Worm (Caenorhabditis elegans) whole organism, young adult: ENCODE data around the gene cwp-3.

Source experiments
- B0019.2 ChIP-seq: fragments of 200-800 bp; sonication (Bioruptor generic); conservative IDR thresholded peaks from 2 replicates; pipeline ENCODE4 v1.3.6; 2022; ENCODE audit warnings: missing genetic modification reagents, missing genetic modification characterization, missing compliant biosample characterization
- B0035.1 ChIP-seq: sonication (generic microtip); optimal IDR thresholded peaks from 2 replicates; lab custom pipeline; 2016; ENCODE audit warnings: missing genetic modification characterization, mild to moderate bottlenecking, missing compliant biosample characterization, missing genotype, missing genetic modification reagents
- B0336.3 ChIP-seq: fragments of 200-800 bp; sonication (Bioruptor generic); IDR thresholded peaks from 2 replicates; pipeline ENCODE4 v1.3.6; 2022; ENCODE audit warnings: missing genetic modification characterization, missing compliant biosample characterization
- F22D6.2 ChIP-seq: sonication (generic microtip); optimal IDR thresholded peaks from 2 replicates; lab custom pipeline; 2016; ENCODE audit warnings: mild to moderate bottlenecking, missing genetic modification characterization, missing compliant biosample characterization
- F33H1.4 ChIP-seq: fragments of 200-800 bp; sonication (Bioruptor generic); IDR thresholded peaks from 2 replicates; pipeline ENCODE4 v1.3.6; 2022; ENCODE audit warnings: missing genetic modification reagents, missing genetic modification characterization, missing compliant biosample characterization
- F49E8.2 ChIP-seq: sonication (generic microtip); optimal IDR thresholded peaks from 3 replicates; lab custom pipeline; 2017; ENCODE audit warnings: missing genetic modification characterization, mild to moderate bottlenecking, missing compliant biosample characterization, antibody characterized with exemption, moderate library complexity; ENCODE audit not compliant: insufficient read depth
- F55B11.4 ChIP-seq: sonication (generic microtip); optimal IDR thresholded peaks from 2 replicates; lab custom pipeline; 2016; ENCODE audit warnings: missing compliant biosample characterization, missing genetic modification characterization, borderline replicate concordance; ENCODE audit not compliant: insufficient read depth
- K12H6.12 ChIP-seq: fragments of 200-800 bp; sonication (Bioruptor generic); optimal IDR thresholded peaks from 2 replicates; lab custom pipeline; 2018; ENCODE audit warnings: mild to moderate bottlenecking, missing genetic modification characterization, missing compliant biosample characterization
- Y53F4B.3 ChIP-seq: fragments of 200-800 bp; sonication (Bioruptor generic); IDR thresholded peaks from 2 replicates; pipeline ENCODE4 v1.3.6; 2022; ENCODE audit warnings: missing genetic modification reagents, missing genetic modification characterization, missing compliant biosample characterization
- Y53G8AR.9 ChIP-seq: fragments of 200-800 bp; sonication (Bioruptor generic); conservative IDR thresholded peaks from 2 replicates; pipeline ENCODE4 v1.3.6; 2022; ENCODE audit warnings: missing genetic modification reagents, missing genetic modification characterization, missing compliant biosample characterization
- aptf-2 ChIP-seq: fragments of 200-800 bp; sonication (Bioruptor generic); conservative IDR thresholded peaks from 2 replicates; pipeline ENCODE4 v1.3.6; 2022; ENCODE audit warnings: missing genetic modification reagents, missing genetic modification characterization, missing compliant biosample characterization
- atf-7 ChIP-seq: sonication (generic microtip); optimal IDR thresholded peaks from 2 replicates; lab custom pipeline; 2017; ENCODE audit warnings: mild to moderate bottlenecking, missing genetic modification characterization, missing compliant biosample characterization
- attf-5 ChIP-seq: fragments of 200-800 bp; sonication (Bioruptor generic); optimal IDR thresholded peaks from 2 replicates; lab custom pipeline; 2018; ENCODE audit warnings: mild to moderate bottlenecking, missing genetic modification characterization, missing compliant biosample characterization
- bed-1 ChIP-seq: fragments of 200-800 bp; sonication (Bioruptor generic); IDR thresholded peaks from 2 replicates; pipeline ENCODE4 v1.3.6; 2022; ENCODE audit warnings: missing genetic modification reagents, missing genetic modification characterization, missing compliant biosample characterization
- cebp-1 ChIP-seq, 2 experiments: fragments of 200-800 bp in 1 of 2; sonication (Bioruptor generic) in 1 of 2; sonication (generic microtip) in 1 of 2; IDR thresholded peaks in 1 of 2; optimal IDR thresholded peaks in 1 of 2; 2 replicates each; pipeline versions ENCODE4 v1.3.6 to Lab custom; 2017 to 2022; ENCODE audit warnings: missing compliant biosample characterization in 2 of 2, missing genetic modification characterization in 2 of 2, mild to moderate bottlenecking in 1 of 2, missing genetic modification reagents in 1 of 2, moderate library complexity in 1 of 2
- ceh-100 ChIP-seq: fragments of 200-800 bp; sonication (Bioruptor generic); IDR thresholded peaks from 2 replicates; pipeline ENCODE4 v1.3.6; 2022; ENCODE audit warnings: missing genetic modification reagents, missing genetic modification characterization, missing compliant biosample characterization
- ceh-27 ChIP-seq: fragments of 200-800 bp; sonication (Bioruptor generic); optimal IDR thresholded peaks from 2 replicates; lab custom pipeline; 2018; ENCODE audit warnings: mild to moderate bottlenecking, missing genetic modification characterization, moderate library complexity, missing compliant biosample characterization
- ceh-79 ChIP-seq: sonication (generic microtip); optimal IDR thresholded peaks from 2 replicates; lab custom pipeline; 2017; ENCODE audit warnings: mild to moderate bottlenecking, missing genetic modification characterization, missing compliant biosample characterization
- ceh-91 ChIP-seq: fragments of 200-800 bp; sonication (Bioruptor generic); IDR thresholded peaks from 2 replicates; pipeline ENCODE4 v1.3.6; 2022; ENCODE audit warnings: missing genetic modification reagents, missing genetic modification characterization, missing compliant biosample characterization
- die-1 ChIP-seq: sonication (generic microtip); optimal IDR thresholded peaks from 2 replicates; lab custom pipeline; 2016; ENCODE audit warnings: missing genotype, mild to moderate bottlenecking, missing genetic modification characterization, missing compliant biosample characterization
- dox-1 ChIP-seq: fragments of 200-800 bp; sonication (Bioruptor generic); IDR thresholded peaks from 2 replicates; pipeline ENCODE4 v1.3.6; 2022; ENCODE audit warnings: missing genetic modification reagents, missing genetic modification characterization, missing compliant biosample characterization
- dpff-1 ChIP-seq: sonication (generic microtip); optimal IDR thresholded peaks from 2 replicates; lab custom pipeline; 2017; ENCODE audit warnings: mild to moderate bottlenecking, missing genetic modification characterization, missing compliant biosample characterization
- egl-18 ChIP-seq: fragments of 200-800 bp; sonication (Bioruptor generic); IDR thresholded peaks from 2 replicates; pipeline ENCODE4 v1.3.6; 2022; ENCODE audit warnings: missing genetic modification reagents, missing genetic modification characterization, missing compliant biosample characterization
- egl-44 ChIP-seq: fragments of 200-800 bp; sonication (Bioruptor generic); IDR thresholded peaks from 2 replicates; pipeline ENCODE4 v1.3.6; 2022; ENCODE audit warnings: missing genetic modification reagents, missing genetic modification characterization, missing compliant biosample characterization
- gei-17 ChIP-seq: fragments of 200-800 bp; sonication (Bioruptor generic); optimal IDR thresholded peaks from 2 replicates; lab custom pipeline; 2018; ENCODE audit warnings: mild to moderate bottlenecking, missing genetic modification characterization, missing compliant biosample characterization
- him-1 ChIP-seq: sonication (generic microtip); optimal IDR thresholded peaks from 2 replicates; lab custom pipeline; 2016; ENCODE audit warnings: missing genotype, missing genetic modification reagents, missing genetic modification characterization, missing compliant biosample characterization
- hlh-12 ChIP-seq: sonication (generic microtip); optimal IDR thresholded peaks from 2 replicates; lab custom pipeline; 2016; ENCODE audit warnings: missing genetic modification characterization, missing compliant biosample characterization
- let-526 ChIP-seq: fragments of 200-800 bp; sonication (Bioruptor generic); IDR thresholded peaks from 2 replicates; pipeline ENCODE4 v1.3.6; 2022; ENCODE audit warnings: missing genetic modification reagents, missing genetic modification characterization, missing compliant biosample characterization
- let-607 ChIP-seq, 2 experiments: fragments of 200-800 bp in 1 of 2; sonication (Bioruptor generic) in 1 of 2; sonication (generic microtip) in 1 of 2; optimal IDR thresholded peaks; 2 replicates each; lab custom pipeline; 2016 to 2018; ENCODE audit warnings: mild to moderate bottlenecking in 2 of 2, missing compliant biosample characterization in 2 of 2, missing genetic modification characterization in 2 of 2, moderate library complexity in 2 of 2, missing genotype in 1 of 2
- madf-6 ChIP-seq: fragments of 200-800 bp; sonication (Bioruptor generic); IDR thresholded peaks from 2 replicates; pipeline ENCODE4 v1.3.6; 2022; ENCODE audit warnings: missing genetic modification reagents, missing genetic modification characterization, missing compliant biosample characterization
- madf-8 ChIP-seq: fragments of 200-800 bp; sonication (Bioruptor generic); conservative IDR thresholded peaks from 2 replicates; pipeline ENCODE4 v1.3.6; 2022; ENCODE audit warnings: missing genetic modification reagents, missing genetic modification characterization, missing compliant biosample characterization
- mel-28 ChIP-seq: sonication (generic microtip); optimal IDR thresholded peaks from 2 replicates; lab custom pipeline; 2016; ENCODE audit warnings: borderline replicate concordance, mild to moderate bottlenecking, missing genetic modification characterization, missing compliant biosample characterization
- mxl-1 ChIP-seq: sonication (generic microtip); optimal IDR thresholded peaks from 2 replicates; lab custom pipeline; 2016; ENCODE audit warnings: missing genetic modification characterization, missing compliant biosample characterization
- nfyb-1 ChIP-seq: fragments of 200-800 bp; sonication (Bioruptor generic); IDR thresholded peaks from 2 replicates; pipeline ENCODE4 v1.3.6; 2022; ENCODE audit warnings: missing genetic modification reagents, missing genetic modification characterization, missing compliant biosample characterization
- nhr-27 ChIP-seq: fragments of 200-800 bp; sonication (Bioruptor generic); optimal IDR thresholded peaks from 2 replicates; lab custom pipeline; 2018; ENCODE audit warnings: mild to moderate bottlenecking, missing genetic modification characterization, moderate library complexity, missing compliant biosample characterization
- nhr-80 ChIP-seq: sonication (generic microtip); optimal IDR thresholded peaks from 2 replicates; lab custom pipeline; 2016; ENCODE audit warnings: missing genetic modification characterization, missing compliant biosample characterization
- pha-4 ChIP-seq: fragments of 150-350 bp; sonication (generic microtip); optimal IDR thresholded peaks from 2 replicates; lab custom pipeline; 2014; ENCODE audit warnings: missing biosample characterization, missing genetic modification reagents, missing genetic modification characterization
- repo-1 ChIP-seq: sonication (generic microtip); optimal IDR thresholded peaks from 2 replicates; lab custom pipeline; 2017; ENCODE audit warnings: mild to moderate bottlenecking, missing genetic modification characterization, missing compliant biosample characterization
- rpc-1 ChIP-seq, 2 experiments: fragments of 150-350 bp in 1 of 2; sonication (generic microtip) in 1 of 2; optimal IDR thresholded peaks; 2 replicates each; lab custom pipeline; 2014 to 2018; ENCODE audit warnings: missing biosample characterization in 1 of 2, missing genetic modification characterization in 1 of 2, missing genetic modification reagents in 1 of 2, missing genotype in 1 of 2
- tbp1 ChIP-seq: fragments of 200-800 bp; sonication (Bioruptor generic); optimal IDR thresholded peaks from 2 replicates; lab custom pipeline; 2018; ENCODE audit warnings: mild to moderate bottlenecking, missing genetic modification characterization, missing compliant biosample characterization
- tbx-9 ChIP-seq: sonication (generic microtip); optimal IDR thresholded peaks from 2 replicates; lab custom pipeline; 2016; ENCODE audit warnings: borderline replicate concordance, missing genetic modification characterization, inconsistent platforms, missing compliant biosample characterization
- unc-130 ChIP-seq: sonication (generic microtip); optimal IDR thresholded peaks from 2 replicates; lab custom pipeline; 2016; ENCODE audit warnings: missing genetic modification reagents, missing genetic modification characterization, missing compliant biosample characterization
- unc-62 ChIP-seq: fragments of 150-350 bp; optimal IDR thresholded peaks from 2 replicates; lab custom pipeline; 2014; ENCODE audit warnings: missing biosample characterization, missing genetic modification reagents, missing genetic modification characterization
- zfh-2 ChIP-seq: fragments of 200-800 bp; sonication (Bioruptor generic); conservative IDR thresholded peaks from 2 replicates; pipeline ENCODE4 v1.3.6; 2022; ENCODE audit warnings: missing genetic modification reagents, missing genetic modification characterization, missing compliant biosample characterization
- ztf-22 ChIP-seq: fragments of 200-800 bp; sonication (Bioruptor generic); optimal IDR thresholded peaks from 2 replicates; lab custom pipeline; 2018; ENCODE audit warnings: mild to moderate bottlenecking, missing genetic modification characterization, moderate library complexity, missing compliant biosample characterization
- ztf-26 ChIP-seq: sonication (generic microtip); optimal IDR thresholded peaks from 2 replicates; lab custom pipeline; 2017; ENCODE audit warnings: missing genetic modification characterization, missing compliant biosample characterization
- ztf-6 ChIP-seq: fragments of 200-800 bp; sonication (Bioruptor generic); IDR thresholded peaks from 2 replicates; pipeline ENCODE4 v1.3.6; 2022; ENCODE audit warnings: missing genetic modification reagents, missing genetic modification characterization, missing compliant biosample characterization

Gene cwp-3

DNA sequence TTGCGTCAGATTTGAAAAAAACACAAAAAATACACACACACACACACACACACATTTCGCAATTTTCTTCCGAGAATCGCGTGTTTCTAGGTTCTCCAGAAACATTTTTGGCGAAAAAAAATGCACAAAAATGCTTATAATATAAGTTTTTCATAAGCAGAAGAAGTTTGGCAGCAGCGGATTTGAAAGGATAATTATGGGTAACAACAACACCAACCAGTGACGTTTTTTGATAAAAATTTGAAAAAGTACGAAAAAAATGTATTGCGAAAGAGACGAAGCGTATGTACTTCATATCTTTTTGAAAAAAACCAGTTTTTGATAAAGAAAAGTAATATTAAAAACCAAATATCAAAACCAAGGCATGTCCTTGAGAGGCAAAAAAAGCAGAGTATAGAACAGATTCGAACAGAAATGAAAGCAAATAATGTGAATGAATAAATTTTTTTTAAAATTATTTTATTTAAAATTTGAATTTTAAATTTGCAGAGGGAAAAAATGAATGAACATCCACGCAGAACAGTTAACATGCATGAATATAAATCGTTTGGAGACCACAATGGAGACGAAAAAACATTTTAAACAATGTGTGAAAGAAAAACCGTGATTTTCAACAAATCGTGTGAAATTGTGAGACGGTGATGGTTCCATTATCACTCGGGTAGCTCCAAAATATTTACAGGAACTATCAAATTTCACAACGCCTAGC, 18.8 kb upstream of the cwp-3 start:
- TF ChIP-seq nhr-27 (tag; lab: Kevin White, UChicago) (no peak), repo-1 (tag; lab: Kevin White, UChicago) (peak; percentile 89), mxl-1 (tag; lab: Kevin White, UChicago) (no peak), atf-7 (peak; percentile 87), bed-1 (GFP tag; lab: Robert Waterston, UW) (no peak), egl-44 (GFP tag; lab: Robert Waterston, UW) (no peak), nhr-80 (no peak), Y53F4B.3 (GFP tag; lab: Robert Waterston, UW) (no peak), nfyb-1 (peak; percentile 85), him-1 (no peak), attf-5 (GFP tag; lab: Kevin White, UChicago) (peak; percentile 25), ztf-6 (no peak), let-607 (tag; optimal IDR thresholded peaks at IDR 0.05; lab: Kevin White, UChicago) (peak in 1 of 2 experiments; percentile 60), cebp-1 (GFP tag; IDR thresholded peaks at IDR 0.05; lab: Robert Waterston, UW) (peak; percentile 80), cebp-1 (tag; optimal IDR thresholded peaks at IDR 0.05; lab: Kevin White, UChicago) (peak; percentile 96), F49E8.2 (tag; lab: Kevin White, UChicago) (peak; percentile 14), die-1 (tag; lab: Kevin White, UChicago) (peak; percentile 43), madf-6 (peak; percentile 44), mel-28 (no peak), ztf-22 (GFP tag; lab: Kevin White, UChicago) (no peak), aptf-2 (GFP tag; lab: Robert Waterston, UW) (no peak), tbx-9 (tag; lab: Kevin White, UChicago) (peak; percentile 25), unc-62 (no peak), tbp1 (GFP tag; lab: Kevin White, UChicago) (peak; percentile 3), B0035.1 (tag; lab: Kevin White, UChicago) (no peak), egl-18 (no peak), B0336.3 (GFP tag; lab: Robert Waterston, UW) (peak; percentile 85), Y53G8AR.9 (0 out of 2 replicates have a peak, but pooled peaks have one; percentile 31), B0019.2 (GFP tag; lab: Robert Waterston, UW) (no peak), K12H6.12 (peak; percentile 46), rpc-1 (optimal IDR thresholded peaks at IDR 0.05; lab: Kevin White, UChicago) (no peak), rpc-1 (tag; optimal IDR thresholded peaks at IDR 0.05; lab: Kevin White, UChicago) (no peak), gei-17 (GFP tag; lab: Kevin White, UChicago) (peak; percentile 69), ceh-27 (GFP tag; lab: Kevin White, UChicago) (no peak), F22D6.2 (tag; lab: Kevin White, UChicago) (no peak), F33H1.4 (GFP tag; lab: Robert Waterston, UW) (no peak), unc-130 (GFP tag; lab: Kevin White, UChicago) (peak; percentile 13), zfh-2 (no peak), pha-4 (tag; lab: Kevin White, UChicago) (no peak), dpff-1 (tag; lab: Kevin White, UChicago) (peak; percentile 85), ztf-26 (peak; percentile 92), ceh-79 (tag; lab: Kevin White, UChicago) (peak; percentile 85), dox-1 (GFP tag; lab: Robert Waterston, UW) (no peak), ceh-91 (GFP tag; lab: Robert Waterston, UW) (no peak), let-526 (GFP tag; lab: Robert Waterston, UW) (no peak), F55B11.4 (tag; lab: Kevin White, UChicago) (no peak), ceh-100 (GFP tag; lab: Robert Waterston, UW) (no peak), hlh-12 (tag; lab: Kevin White, UChicago) (no peak), madf-8 (GFP tag; lab: Robert Waterston, UW) (no peak)
